Worm (Caenorhabditis elegans) whole organism, young adult: ENCODE data around the gene ctg-2.

Experiments used
- Y67H2A.10 ChIP-seq: fragments of 200-800 bp; sonication (Bioruptor generic); conservative IDR thresholded peaks from 2 replicates; pipeline ENCODE4 v1.3.6; 2022; ENCODE audit warnings: missing genetic modification reagents, missing genetic modification characterization, missing compliant biosample characterization
- snpc-4 ChIP-seq, 5 experiments: fragments of 150-350 bp in 1 of 5; sonication (generic microtip) in 4 of 5; optimal IDR thresholded peaks; 2 replicates each; lab custom pipeline; 2014 to 2018; ENCODE audit warnings: missing genetic modification characterization in 5 of 5, missing biosample characterization in 3 of 5, antibody characterized with exemption in 2 of 5, mild to moderate bottlenecking in 2 of 5, missing compliant biosample characterization in 2 of 5, missing genotype in 2 of 5, moderate library complexity in 2 of 5, missing genetic modification reagents in 1 of 5
- unc-130 ChIP-seq: sonication (generic microtip); optimal IDR thresholded peaks from 2 replicates; lab custom pipeline; 2016; ENCODE audit warnings: missing genetic modification reagents, missing genetic modification characterization, missing compliant biosample characterization

ce11 chrII:8483124-8483792 is 31.6 kb upstream of the ctg-2 start:
- TF ChIP-seq snpc-4 (GFP tag; optimal IDR thresholded peaks at IDR 0.05; lab: Kevin White, UChicago) (no peak), snpc-4 (tag; optimal IDR thresholded peaks at IDR 0.05; lab: Kevin White, UChicago) (no peak), Y67H2A.10 (GFP tag; lab: Robert Waterston, UW) (no peak), unc-130 (GFP tag; lab: Kevin White, UChicago) (no peak)
